Worm (Caenorhabditis elegans) whole organism, young adult: ENCODE results near the gene tat-3.

Experiments used
- B0261.1 ChIP-seq: sonication (generic microtip); optimal IDR thresholded peaks from 2 replicates; lab custom pipeline; 2016; ENCODE audit warnings: mild to moderate bottlenecking, missing genetic modification characterization, moderate library complexity, missing compliant biosample characterization
- B0336.3 ChIP-seq: fragments of 200-800 bp; sonication (Bioruptor generic); IDR thresholded peaks from 2 replicates; pipeline ENCODE4 v1.3.6; 2022; ENCODE audit warnings: missing genetic modification characterization, missing compliant biosample characterization
- C17E4.6 ChIP-seq: fragments of 200-800 bp; sonication (Bioruptor generic); IDR thresholded peaks from 2 replicates; pipeline ENCODE4 v1.3.6; 2022; ENCODE audit warnings: missing genetic modification reagents, missing genetic modification characterization, missing compliant biosample characterization
- F10E7.11 ChIP-seq: sonication (generic microtip); optimal IDR thresholded peaks from 2 replicates; lab custom pipeline; 2017; ENCODE audit warnings: mild to moderate bottlenecking, missing genetic modification characterization, moderate library complexity, missing compliant biosample characterization
- F23B12.7 ChIP-seq: sonication (generic microtip); optimal IDR thresholded peaks from 2 replicates; lab custom pipeline; 2017; ENCODE audit warnings: missing genetic modification characterization, mild to moderate bottlenecking, missing compliant biosample characterization, antibody characterized with exemption, moderate library complexity; ENCODE audit not compliant: insufficient read depth
- F33H1.4 ChIP-seq: fragments of 200-800 bp; sonication (Bioruptor generic); IDR thresholded peaks from 2 replicates; pipeline ENCODE4 v1.3.6; 2022; ENCODE audit warnings: missing genetic modification reagents, missing genetic modification characterization, missing compliant biosample characterization
- F37B4.10 ChIP-seq: fragments of 200-800 bp; sonication (Bioruptor generic); IDR thresholded peaks from 2 replicates; pipeline ENCODE4 v1.3.6; 2022; ENCODE audit warnings: missing genetic modification characterization, missing compliant biosample characterization
- F39B2.1 ChIP-seq: fragments of 200-800 bp; sonication (Bioruptor generic); IDR thresholded peaks from 2 replicates; pipeline ENCODE4 v1.3.6; 2022; ENCODE audit warnings: missing genetic modification reagents, missing genetic modification characterization, missing compliant biosample characterization
- F52B5.7 ChIP-seq: sonication (generic microtip); optimal IDR thresholded peaks from 2 replicates; lab custom pipeline; 2016; ENCODE audit warnings: mild to moderate bottlenecking, missing genetic modification characterization, missing compliant biosample characterization
- F55B11.4 ChIP-seq: sonication (generic microtip); optimal IDR thresholded peaks from 2 replicates; lab custom pipeline; 2016; ENCODE audit warnings: missing compliant biosample characterization, missing genetic modification characterization, borderline replicate concordance; ENCODE audit not compliant: insufficient read depth
- F57C9.4 ChIP-seq: sonication (generic microtip); optimal IDR thresholded peaks from 2 replicates; lab custom pipeline; 2017; ENCODE audit warnings: mild to moderate bottlenecking, missing genetic modification characterization, missing compliant biosample characterization
- K12H6.12 ChIP-seq: fragments of 200-800 bp; sonication (Bioruptor generic); optimal IDR thresholded peaks from 2 replicates; lab custom pipeline; 2018; ENCODE audit warnings: mild to moderate bottlenecking, missing genetic modification characterization, missing compliant biosample characterization
- T07F8.4 ChIP-seq: sonication (generic microtip); optimal IDR thresholded peaks from 2 replicates; lab custom pipeline; 2016; ENCODE audit warnings: mild to moderate bottlenecking, missing genetic modification characterization, moderate library complexity, missing compliant biosample characterization
- T26A5.8 ChIP-seq: sonication (generic microtip); optimal IDR thresholded peaks from 2 replicates; lab custom pipeline; 2016; ENCODE audit warnings: missing genetic modification characterization, missing compliant biosample characterization
- Y53G8AR.9 ChIP-seq: fragments of 200-800 bp; sonication (Bioruptor generic); conservative IDR thresholded peaks from 2 replicates; pipeline ENCODE4 v1.3.6; 2022; ENCODE audit warnings: missing genetic modification reagents, missing genetic modification characterization, missing compliant biosample characterization
- Y56A3A.18 ChIP-seq: fragments of 200-800 bp; sonication (Bioruptor generic); IDR thresholded peaks from 2 replicates; pipeline ENCODE4 v1.3.6; 2022; ENCODE audit warnings: missing genetic modification reagents, missing genetic modification characterization, missing compliant biosample characterization
- Y79H2A.3 ChIP-seq: fragments of 200-800 bp; sonication (Bioruptor generic); conservative IDR thresholded peaks from 2 replicates; pipeline ENCODE4 v1.3.6; 2022; ENCODE audit warnings: missing genetic modification reagents, missing genetic modification characterization, missing compliant biosample characterization
- akir-1 ChIP-seq: fragments of 200-800 bp; sonication (Bioruptor generic); optimal IDR thresholded peaks from 2 replicates; lab custom pipeline; 2018; ENCODE audit warnings: mild to moderate bottlenecking, missing genetic modification characterization, moderate library complexity, missing compliant biosample characterization
- ama-1 ChIP-seq, 3 experiments: fragments of 150-350 bp in 1 of 3; sonication (generic microtip) in 2 of 3; optimal IDR thresholded peaks; 2 replicates each; lab custom pipeline; 2014 to 2018; ENCODE audit warnings: missing biosample characterization in 2 of 3, missing genetic modification characterization in 2 of 3, missing genetic modification reagents in 2 of 3
- aptf-3 ChIP-seq: fragments of 200-800 bp; sonication (Bioruptor generic); IDR thresholded peaks from 2 replicates; pipeline ENCODE4 v1.3.6; 2022; ENCODE audit warnings: missing genetic modification characterization, missing compliant biosample characterization
- atf-7 ChIP-seq: sonication (generic microtip); optimal IDR thresholded peaks from 2 replicates; lab custom pipeline; 2017; ENCODE audit warnings: mild to moderate bottlenecking, missing genetic modification characterization, missing compliant biosample characterization
- athp-1 ChIP-seq: sonication (generic microtip); optimal IDR thresholded peaks from 2 replicates; lab custom pipeline; 2017; ENCODE audit warnings: mild to moderate bottlenecking, missing genetic modification characterization, missing compliant biosample characterization
- attf-3 ChIP-seq: fragments of 200-800 bp; sonication (Bioruptor generic); conservative IDR thresholded peaks from 2 replicates; pipeline ENCODE4 v1.3.6; 2022; ENCODE audit warnings: missing genetic modification reagents, missing genetic modification characterization, missing compliant biosample characterization
- bed-1 ChIP-seq: fragments of 200-800 bp; sonication (Bioruptor generic); IDR thresholded peaks from 2 replicates; pipeline ENCODE4 v1.3.6; 2022; ENCODE audit warnings: missing genetic modification reagents, missing genetic modification characterization, missing compliant biosample characterization
- bed-2 ChIP-seq: fragments of 200-800 bp; sonication (Bioruptor generic); IDR thresholded peaks from 2 replicates; pipeline ENCODE4 v1.3.6; 2022; ENCODE audit warnings: missing genetic modification reagents, missing genetic modification characterization, missing compliant biosample characterization
- cebp-1 ChIP-seq, 2 experiments: fragments of 200-800 bp in 1 of 2; sonication (Bioruptor generic) in 1 of 2; sonication (generic microtip) in 1 of 2; IDR thresholded peaks in 1 of 2; optimal IDR thresholded peaks in 1 of 2; 2 replicates each; pipeline versions ENCODE4 v1.3.6 to Lab custom; 2017 to 2022; ENCODE audit warnings: missing compliant biosample characterization in 2 of 2, missing genetic modification characterization in 2 of 2, mild to moderate bottlenecking in 1 of 2, missing genetic modification reagents in 1 of 2, moderate library complexity in 1 of 2
- cebp-2 ChIP-seq: fragments of 200-800 bp; sonication (Bioruptor generic); IDR thresholded peaks from 2 replicates; pipeline ENCODE4 v1.3.6; 2022; ENCODE audit warnings: missing genetic modification characterization, missing compliant biosample characterization
- ceh-40 ChIP-seq: fragments of 200-800 bp; sonication (Bioruptor generic); IDR thresholded peaks from 2 replicates; pipeline ENCODE4 v1.3.6; 2022; ENCODE audit warnings: missing genetic modification characterization, missing compliant biosample characterization
- die-1 ChIP-seq: sonication (generic microtip); optimal IDR thresholded peaks from 2 replicates; lab custom pipeline; 2016; ENCODE audit warnings: missing genotype, mild to moderate bottlenecking, missing genetic modification characterization, missing compliant biosample characterization
- dox-1 ChIP-seq: fragments of 200-800 bp; sonication (Bioruptor generic); IDR thresholded peaks from 2 replicates; pipeline ENCODE4 v1.3.6; 2022; ENCODE audit warnings: missing genetic modification reagents, missing genetic modification characterization, missing compliant biosample characterization
- ets-4 ChIP-seq: fragments of 200-800 bp; sonication (Bioruptor generic); optimal IDR thresholded peaks from 2 replicates; lab custom pipeline; 2018; ENCODE audit warnings: mild to moderate bottlenecking, missing genetic modification characterization, missing compliant biosample characterization
- fkh-3 ChIP-seq: sonication (generic microtip); optimal IDR thresholded peaks from 2 replicates; lab custom pipeline; 2016; ENCODE audit warnings: mild to moderate bottlenecking, missing genetic modification characterization, missing compliant biosample characterization
- hlh-26 ChIP-seq: fragments of 200-800 bp; sonication (Bioruptor generic); conservative IDR thresholded peaks from 2 replicates; pipeline ENCODE4 v1.3.6; 2022; ENCODE audit warnings: missing genetic modification reagents, missing genetic modification characterization, missing compliant biosample characterization
- let-526 ChIP-seq: fragments of 200-800 bp; sonication (Bioruptor generic); IDR thresholded peaks from 2 replicates; pipeline ENCODE4 v1.3.6; 2022; ENCODE audit warnings: missing genetic modification reagents, missing genetic modification characterization, missing compliant biosample characterization
- lin-35 ChIP-seq, 3 experiments: fragments of 150-350 bp in 2 of 3; sonication (generic microtip) in 1 of 3; optimal IDR thresholded peaks; 2 replicates each; lab custom pipeline; 2014 to 2018; ENCODE audit warnings: missing biosample characterization in 3 of 3, missing genetic modification characterization in 3 of 3, missing genetic modification reagents in 3 of 3
- lin-54 ChIP-seq: fragments of 200-800 bp; sonication (Bioruptor generic); optimal IDR thresholded peaks from 2 replicates; lab custom pipeline; 2018; ENCODE audit warnings: mild to moderate bottlenecking, missing genetic modification characterization, missing compliant biosample characterization
- lsl-1 ChIP-seq: fragments of 200-800 bp; sonication (Bioruptor generic); optimal IDR thresholded peaks from 2 replicates; lab custom pipeline; 2018; ENCODE audit warnings: mild to moderate bottlenecking, missing genetic modification characterization, moderate library complexity, missing compliant biosample characterization
- madf-10 ChIP-seq: sonication (generic microtip); optimal IDR thresholded peaks from 2 replicates; lab custom pipeline; 2016; ENCODE audit warnings: mild to moderate bottlenecking, missing genetic modification characterization, missing compliant biosample characterization
- madf-6 ChIP-seq: fragments of 200-800 bp; sonication (Bioruptor generic); IDR thresholded peaks from 2 replicates; pipeline ENCODE4 v1.3.6; 2022; ENCODE audit warnings: missing genetic modification reagents, missing genetic modification characterization, missing compliant biosample characterization
- madf-8 ChIP-seq: fragments of 200-800 bp; sonication (Bioruptor generic); conservative IDR thresholded peaks from 2 replicates; pipeline ENCODE4 v1.3.6; 2022; ENCODE audit warnings: missing genetic modification reagents, missing genetic modification characterization, missing compliant biosample characterization
- mcd-1 ChIP-seq: fragments of 200-800 bp; sonication (Bioruptor generic); IDR thresholded peaks from 2 replicates; pipeline ENCODE4 v1.3.6; 2022; ENCODE audit warnings: missing genetic modification reagents, missing genetic modification characterization, missing compliant biosample characterization
- mes-4 ChIP-seq: sonication (generic microtip); optimal IDR thresholded peaks from 2 replicates; lab custom pipeline; 2016; ENCODE audit warnings: missing genotype, missing genetic modification characterization, missing compliant biosample characterization
- nhr-179 ChIP-seq: sonication (generic microtip); optimal IDR thresholded peaks from 2 replicates; lab custom pipeline; 2016; ENCODE audit warnings: mild to moderate bottlenecking, missing genetic modification characterization, missing compliant biosample characterization
- pha-4 ChIP-seq: fragments of 150-350 bp; sonication (generic microtip); optimal IDR thresholded peaks from 2 replicates; lab custom pipeline; 2014; ENCODE audit warnings: missing biosample characterization, missing genetic modification reagents, missing genetic modification characterization
- sdz-38 ChIP-seq: sonication (generic microtip); optimal IDR thresholded peaks from 2 replicates; lab custom pipeline; 2016; ENCODE audit warnings: missing genotype, missing genetic modification characterization, missing compliant biosample characterization
- somi-1 ChIP-seq: fragments of 200-800 bp; sonication (Bioruptor generic); optimal IDR thresholded peaks from 2 replicates; lab custom pipeline; 2018; ENCODE audit warnings: mild to moderate bottlenecking, missing genetic modification characterization, missing compliant biosample characterization
- sptf-2 ChIP-seq: fragments of 200-800 bp; sonication (Bioruptor generic); optimal IDR thresholded peaks from 2 replicates; lab custom pipeline; 2018; ENCODE audit warnings: mild to moderate bottlenecking, missing genetic modification characterization, missing compliant biosample characterization
- unc-130 ChIP-seq: sonication (generic microtip); optimal IDR thresholded peaks from 2 replicates; lab custom pipeline; 2016; ENCODE audit warnings: missing genetic modification reagents, missing genetic modification characterization, missing compliant biosample characterization
- ztf-26 ChIP-seq: sonication (generic microtip); optimal IDR thresholded peaks from 2 replicates; lab custom pipeline; 2017; ENCODE audit warnings: missing genetic modification characterization, missing compliant biosample characterization

tat-3 gene

DNA sequence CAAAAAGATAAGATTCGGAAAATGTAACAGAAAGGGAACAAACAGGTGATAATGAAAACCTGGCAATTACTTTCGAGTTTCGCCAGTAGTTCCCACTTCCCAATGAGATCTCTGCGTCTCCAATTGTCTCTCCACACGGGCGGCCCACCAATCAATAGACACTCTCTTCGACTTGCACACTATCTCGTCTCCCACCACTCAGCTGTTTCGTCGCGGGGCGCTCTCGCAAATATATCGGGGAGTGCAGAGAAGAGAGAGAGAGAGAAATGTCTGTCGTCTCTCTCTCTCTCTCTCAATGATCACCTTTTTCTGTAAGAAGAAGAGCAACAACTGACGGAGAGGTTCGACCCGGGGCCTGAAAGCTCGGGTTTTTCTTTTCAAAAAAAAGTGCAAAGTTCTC is 10.3 kb downstream of the tat-3 start (continued):
- TF ChIP-seq Y79H2A.3 (GFP tag; lab: Robert Waterston, UW) (no peak), cebp-1 (GFP tag; IDR thresholded peaks at IDR 0.05; lab: Robert Waterston, UW) (peak; percentile 52; the same call in 1 of the 2 replicates), cebp-1 (tag; optimal IDR thresholded peaks at IDR 0.05; lab: Kevin White, UChicago) (peak; percentile 84), ama-1 (optimal IDR thresholded peaks at IDR 0.05; lab: Kevin White, UChicago) (no peak), ama-1 (GFP tag; optimal IDR thresholded peaks at IDR 0.05; lab: Kevin White, UChicago) (no peak), fkh-3 (tag; lab: Kevin White, UChicago) (no peak), madf-8 (GFP tag; lab: Robert Waterston, UW) (no peak), mes-4 (tag; lab: Kevin White, UChicago) (no peak), ceh-40 (GFP tag; lab: Robert Waterston, UW) (no peak), F37B4.10 (GFP tag; lab: Robert Waterston, UW) (no peak), let-526 (GFP tag; lab: Robert Waterston, UW) (no peak), athp-1 (tag; lab: Kevin White, UChicago) (peak; percentile 46), T07F8.4 (tag; lab: Kevin White, UChicago) (no peak), lin-54 (GFP tag; lab: Kevin White, UChicago) (peak; percentile 62), dox-1 (GFP tag; lab: Robert Waterston, UW) (peak; percentile 88), F52B5.7 (tag; lab: Kevin White, UChicago) (peak; percentile 18), aptf-3 (GFP tag; lab: Robert Waterston, UW) (no peak), Y56A3A.18 (0 out of 2 replicates have a peak, but pooled peaks have one; percentile 19), F39B2.1 (GFP tag; lab: Robert Waterston, UW) (no peak), F33H1.4 (GFP tag; lab: Robert Waterston, UW) (no peak; the same call in 1 of the 2 replicates), die-1 (tag; lab: Kevin White, UChicago) (no peak), F57C9.4 (tag; lab: Kevin White, UChicago) (no peak), nhr-179 (tag; lab: Kevin White, UChicago) (no peak), akir-1 (GFP tag; lab: Kevin White, UChicago) (no peak), F23B12.7 (tag; lab: Kevin White, UChicago) (no peak), bed-1 (GFP tag; lab: Robert Waterston, UW) (no peak), ztf-26 (tag; lab: Kevin White, UChicago) (peak; percentile 59), unc-130 (no peak), Y53G8AR.9 (GFP tag; lab: Robert Waterston, UW) (no peak), lsl-1 (GFP tag; lab: Kevin White, UChicago) (peak; percentile 36), B0261.1 (tag; lab: Kevin White, UChicago) (no peak), pha-4 (tag; lab: Kevin White, UChicago) (no peak), somi-1 (peak; percentile 83), madf-10 (tag; lab: Kevin White, UChicago) (peak; percentile 10), hlh-26 (GFP tag; lab: Robert Waterston, UW) (no peak), madf-6 (GFP tag; lab: Robert Waterston, UW) (peak; percentile 48; the same call in 1 of the 2 replicates), atf-7 (tag; lab: Kevin White, UChicago) (peak; percentile 80), F55B11.4 (tag; lab: Kevin White, UChicago) (no peak), cebp-2 (no peak), F10E7.11 (tag; lab: Kevin White, UChicago) (no peak), K12H6.12 (tag; lab: Kevin White, UChicago) (peak; percentile 72), ets-4 (GFP tag; lab: Kevin White, UChicago) (peak; percentile 8), T26A5.8 (tag; lab: Kevin White, UChicago) (no peak), sdz-38 (tag; lab: Kevin White, UChicago) (no peak), sptf-2 (no peak), C17E4.6 (GFP tag; lab: Robert Waterston, UW) (no peak), B0336.3 (GFP tag; lab: Robert Waterston, UW) (peak; percentile 81), bed-2 (no peak), attf-3 (GFP tag; lab: Robert Waterston, UW) (no peak), mcd-1 (GFP tag; lab: Robert Waterston, UW) (peak; percentile 72), lin-35 (GFP tag; optimal IDR thresholded peaks at IDR 0.05; lab: Kevin White, UChicago) (peak in 1 of 3 experiments; percentile 63)
